Worm (Caenorhabditis elegans) whole organism, L3 larva: ENCODE results near the gene C47E8.3.

ENCODE experiments used
- R02D3.7 ChIP-seq: fragments of 150-350 bp; optimal IDR thresholded peaks from 2 replicates; lab custom pipeline; 2014; ENCODE audit warnings: missing biosample characterization, missing genetic modification characterization
- ZK546.5 ChIP-seq: sonication (generic microtip); optimal IDR thresholded peaks from 2 replicates; lab custom pipeline; 2017; ENCODE audit warnings: missing biosample characterization, missing genetic modification characterization
- ama-1 ChIP-seq: fragments of 150-350 bp; optimal IDR thresholded peaks from 2 replicates; lab custom pipeline; 2018
- ceh-16 ChIP-seq: sonication (generic microtip); optimal IDR thresholded peaks from 2 replicates; lab custom pipeline; 2017; ENCODE audit warnings: missing biosample characterization, missing genetic modification characterization
- ceh-9 ChIP-seq: sonication (generic microtip); optimal IDR thresholded peaks from 2 replicates; lab custom pipeline; 2018; ENCODE audit warnings: missing biosample characterization, missing genetic modification characterization
- daf-12 ChIP-seq: fragments of 150-350 bp; optimal IDR thresholded peaks from 2 replicates; lab custom pipeline; 2014; ENCODE audit warnings: missing biosample characterization, missing genetic modification reagents, missing genetic modification characterization
- egl-27 ChIP-seq: sonication (generic microtip); optimal IDR thresholded peaks from 4 replicates; lab custom pipeline; 2017; ENCODE audit warnings: missing biosample characterization, missing genetic modification reagents, missing genetic modification characterization
- egl-5 ChIP-seq: fragments of 150-350 bp; optimal IDR thresholded peaks from 2 replicates; lab custom pipeline; 2017; ENCODE audit warnings: missing biosample characterization, missing genetic modification reagents, missing genetic modification characterization, inconsistent platforms
- elt-2 ChIP-seq: sonication (generic microtip); optimal IDR thresholded peaks from 2 replicates; lab custom pipeline; 2016; ENCODE audit warnings: missing genetic modification reagents, mild to moderate bottlenecking, missing genetic modification characterization, missing compliant biosample characterization
- eor-1 ChIP-seq, 2 experiments: fragments of 150-350 bp; optimal IDR thresholded peaks; 2 replicates each; lab custom pipeline; 2014 to 2018; ENCODE audit warnings: missing biosample characterization in 2 of 2, missing genetic modification characterization in 2 of 2
- fkh-2 ChIP-seq: fragments of 150-350 bp; optimal IDR thresholded peaks from 2 replicates; lab custom pipeline; 2014; ENCODE audit warnings: missing biosample characterization, missing genetic modification reagents, missing genetic modification characterization
- hmg-11 ChIP-seq: sonication (generic microtip); optimal IDR thresholded peaks from 2 replicates; lab custom pipeline; 2016; ENCODE audit warnings: missing genetic modification characterization, missing compliant biosample characterization
- jun-1 ChIP-seq: fragments of 150-350 bp; optimal IDR thresholded peaks from 2 replicates; lab custom pipeline; 2014; ENCODE audit warnings: missing biosample characterization, missing genetic modification reagents, missing genetic modification characterization
- lin-39 ChIP-seq: fragments of 150-350 bp; optimal IDR thresholded peaks from 2 replicates; lab custom pipeline; 2018; ENCODE audit warnings: missing biosample characterization, missing genetic modification reagents, missing genetic modification characterization
- mml-1 ChIP-seq: fragments of 150-350 bp; sonication (generic microtip); optimal IDR thresholded peaks from 3 replicates; lab custom pipeline; 2014; ENCODE audit warnings: missing biosample characterization, missing genetic modification characterization
- nfya-1 ChIP-seq: sonication (generic microtip); optimal IDR thresholded peaks from 2 replicates; lab custom pipeline; 2017; ENCODE audit warnings: missing genetic modification characterization, mild to moderate bottlenecking, missing compliant biosample characterization, antibody characterized with exemption, moderate library complexity; ENCODE audit not compliant: insufficient read depth
- nhr-11 ChIP-seq: fragments of 150-350 bp; optimal IDR thresholded peaks from 2 replicates; lab custom pipeline; 2014; ENCODE audit warnings: missing biosample characterization, missing genetic modification characterization
- nhr-12 ChIP-seq: fragments of 150-350 bp; optimal IDR thresholded peaks from 2 replicates; lab custom pipeline; 2014; ENCODE audit warnings: missing biosample characterization, missing genetic modification characterization
- nhr-28 ChIP-seq: fragments of 150-350 bp; optimal IDR thresholded peaks from 2 replicates; lab custom pipeline; 2014; ENCODE audit warnings: missing biosample characterization, missing genetic modification characterization
- nhr-76 ChIP-seq: fragments of 150-350 bp; sonication (generic microtip); optimal IDR thresholded peaks from 5 replicates; lab custom pipeline; 2014; ENCODE audit warnings: missing biosample characterization, missing genetic modification characterization
- sea-2 ChIP-seq: fragments of 150-350 bp; sonication (generic microtip); optimal IDR thresholded peaks from 4 replicates; lab custom pipeline; 2014; ENCODE audit warnings: missing biosample characterization, missing genetic modification reagents, missing genetic modification characterization
- skn-1 ChIP-seq: fragments of 150-350 bp; optimal IDR thresholded peaks from 2 replicates; lab custom pipeline; 2014; ENCODE audit warnings: missing biosample characterization, missing genetic modification characterization
- tbx-2 ChIP-seq: sonication (generic microtip); optimal IDR thresholded peaks from 2 replicates; lab custom pipeline; 2016; ENCODE audit warnings: mild to moderate bottlenecking, missing genetic modification characterization, missing compliant biosample characterization
- unc-39 ChIP-seq: sonication (generic microtip); optimal IDR thresholded peaks from 4 replicates; lab custom pipeline; 2017; ENCODE audit warnings: missing biosample characterization, missing genetic modification characterization
- zag-1 ChIP-seq: fragments of 150-350 bp; optimal IDR thresholded peaks from 2 replicates; lab custom pipeline; 2014; ENCODE audit warnings: missing biosample characterization, missing genetic modification characterization
- ztf-11 ChIP-seq: fragments of 150-350 bp; optimal IDR thresholded peaks from 2 replicates; lab custom pipeline; 2014; ENCODE audit warnings: missing biosample characterization, missing genetic modification characterization

Gene C47E8.3

ce11 chrV:14728754-14729153 lies 48.6 kb downstream of the C47E8.3 start, which contains the start of gene Y50E8A.2:
TSS of gene Y50E8A.2 (minus strand) at chrV:14728854.
- TF ChIP-seq R02D3.7 (no peak), ceh-16 (tag; lab: Kevin White, UChicago) (no peak), ztf-11 (tag; lab: Kevin White, UChicago) (no peak), tbx-2 (tag; lab: Kevin White, UChicago) (no peak), eor-1 (tag; optimal IDR thresholded peaks at IDR 0.05; lab: Kevin White, UChicago) (no peak), unc-39 (tag; lab: Kevin White, UChicago) (no peak), jun-1 (tag; lab: Kevin White, UChicago) (no peak), egl-27 (tag; lab: Kevin White, UChicago) (no peak), nhr-28 (no peak), ceh-9 (tag; lab: Kevin White, UChicago) (no peak), elt-2 (tag; lab: Kevin White, UChicago) (no peak)
- TF ChIP-seq, all 47 proteins: peak for 0

- TF ChIP-seq R02D3.7 = no peak
- no peak for TF ChIP-seq nhr-11 (tag; lab: Kevin White, UChicago)
- no peak for TF ChIP-seq nhr-28
- no peak for TF ChIP-seq ama-1 (lab: Kevin White, UChicago)
- no peak for TF ChIP-seq lin-39 (tag; lab: Kevin White, UChicago)
- TF ChIP-seq nhr-12 = no peak
- no peak for TF ChIP-seq skn-1 (tag; lab: Kevin White, UChicago)
- TF ChIP-seq fkh-2 (tag; lab: Kevin White, UChicago) = no peak
- no peak for TF ChIP-seq sea-2 (GFP tag; lab: Kevin White, UChicago)
- no peak for TF ChIP-seq zag-1 (tag; lab: Kevin White, UChicago)
- TF ChIP-seq tbx-2 (tag; lab: Kevin White, UChicago) = no peak
- no peak for TF ChIP-seq egl-5 (tag; lab: Kevin White, UChicago)
- TF ChIP-seq hmg-11 = no peak
- no peak for TF ChIP-seq mml-1 (tag; lab: Kevin White, UChicago)
- TF ChIP-seq nhr-76 = no peak
- no peak for TF ChIP-seq daf-12
- no peak for TF ChIP-seq nfya-1 (tag; lab: Kevin White, UChicago)
- TF ChIP-seq ZK546.5 (tag; lab: Kevin White, UChicago) = no peak
Observed at ce11 chrV:14729343-14729742, 49.2 kb downstream of the C47E8.3 start, which contains the start of gene oig-3. TSS of gene oig-3 (plus strand) at chrV:14729643.
